Fruit fly (Drosophila melanogaster): ENCODE data around the gene Brf.

DNA sequence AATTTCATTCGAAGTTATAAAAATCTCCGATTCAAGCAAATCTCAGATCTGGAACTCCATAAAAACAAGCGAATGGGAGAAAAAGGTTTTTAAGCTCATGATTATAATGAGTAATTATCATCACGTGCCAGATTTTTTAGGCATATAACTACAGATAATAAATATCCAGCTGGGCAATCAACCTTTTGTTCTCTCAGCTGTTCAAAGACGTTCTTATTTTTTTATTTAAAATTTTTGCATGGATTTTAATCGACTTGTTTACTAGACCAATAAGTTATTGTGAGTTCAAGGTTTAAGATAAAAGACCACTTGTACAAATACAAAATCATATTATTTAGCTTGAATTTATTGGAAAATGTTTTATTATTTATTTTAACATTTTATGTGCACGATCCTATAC, 13.0 kb upstream of the Brf start:
- TF ChIP-seq CG17829 (tag; optimal IDR thresholded peaks at IDR 0.05) (no peak), Asciz (GFP tag; optimal IDR thresholded peaks at IDR 0.05) (no peak), CG11560 (tag; IDR thresholded peaks at IDR 0.05) (no peak), Hey (tag; optimal IDR thresholded peaks at IDR 0.05) (no peak), Meics (GFP tag; optimal IDR thresholded peaks at IDR 0.05) (no peak), CG9609 (GFP tag; optimal IDR thresholded peaks at IDR 0.05) (no peak), ttk (GFP tag; IDR thresholded peaks at IDR 0.05) (no peak), ems (GFP tag; optimal IDR thresholded peaks at IDR 0.05) (no peak), tll (GFP tag; optimal IDR thresholded peaks at IDR 0.05) (no peak), Spps (tag; optimal IDR thresholded peaks at IDR 0.05) (no peak), Nf-YC (tag; optimal IDR thresholded peaks at IDR 0.05) (no peak), CG14860 (GFP tag; IDR thresholded peaks at IDR 0.05; ENCODE audit: partially characterized antibody) (no peak), pan (optimal IDR thresholded peaks at IDR 0.05) (no peak), pan (GFP tag; optimal IDR thresholded peaks at IDR 0.05 in 1 of 2, IDR thresholded peaks at IDR 0.05 in 1 of 2) (no peak)
